Worm (Caenorhabditis elegans): ENCODE results near the gene Y47D3A.34.

ce11 chrIII:11197327-11197726 is 37.3 kb downstream of the Y47D3A.34 start:
- TF ChIP-seq nhr-20 (tag; optimal IDR thresholded peaks at IDR 0.05) (no peak), unc-62 (GFP tag; optimal IDR thresholded peaks at IDR 0.05) (no peak), elt-3 (tag; optimal IDR thresholded peaks at IDR 0.05) (no peak), ztf-11 (tag; optimal IDR thresholded peaks at IDR 0.05) (no peak), tlp-1 (tag; optimal IDR thresholded peaks at IDR 0.05) (no peak), nhr-28 (tag; optimal IDR thresholded peaks at IDR 0.05) (no peak), efl-3 (GFP tag; optimal IDR thresholded peaks at IDR 0.05) (no peak), zag-1 (tag; optimal IDR thresholded peaks at IDR 0.05) (no peak), nhr-11 (tag; optimal IDR thresholded peaks at IDR 0.05) (no peak), F16B12.6 (tag; optimal IDR thresholded peaks at IDR 0.05) (no peak), mdl-1 (tag; optimal IDR thresholded peaks at IDR 0.05) (no peak), nhr-237 (tag; optimal IDR thresholded peaks at IDR 0.05) (no peak), isw-1 (GFP tag; IDR thresholded peaks at IDR 0.05) (no peak)
